Worm (Caenorhabditis elegans): ENCODE results near the gene sams-4.

DNA sequence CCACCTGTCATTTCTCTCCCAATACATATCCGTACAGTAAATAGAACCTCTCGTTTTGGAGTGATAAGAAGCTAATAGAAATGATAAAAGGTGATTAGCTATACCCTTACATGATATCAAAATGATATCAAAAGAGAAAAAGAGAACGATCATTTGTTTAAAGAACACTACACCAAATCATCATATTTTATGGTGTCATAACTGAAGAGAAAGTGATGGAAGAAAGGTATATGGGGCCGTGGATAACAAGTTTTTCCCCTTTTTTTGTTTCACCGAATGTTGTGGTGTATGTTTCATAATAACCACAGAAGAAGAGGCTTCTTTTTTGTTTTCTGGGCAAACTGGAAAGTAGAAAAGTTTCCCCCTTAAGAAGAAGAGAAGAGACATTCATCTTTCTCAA, 12.0 kb upstream of the sams-4 start:
- no peak for TF ChIP-seq snpc-4 (tag; optimal IDR thresholded peaks at IDR 0.05)
- no peak for TF ChIP-seq elt-1 (tag; optimal IDR thresholded peaks at IDR 0.05; ENCODE audit: borderline replicate concordance, insufficient read depth)
- TF ChIP-seq nhr-28 (tag; optimal IDR thresholded peaks at IDR 0.05), result no peak
- TF ChIP-seq blmp-1 (tag; optimal IDR thresholded peaks at IDR 0.05), result no peak
- TF ChIP-seq bed-3 (GFP tag; optimal IDR thresholded peaks at IDR 0.05), result no peak
- TF ChIP-seq nhr-12 (tag; optimal IDR thresholded peaks at IDR 0.05), result no peak
- no peak for TF ChIP-seq lsy-2 (tag; optimal IDR thresholded peaks at IDR 0.05)
